Fruit fly (Drosophila melanogaster): Measurements from ENCODE around the gene CG11151.
A peak's percentile ranks its signal among the peaks of the same experiment; 100 is the strongest.

Gene CG11151

DNA sequence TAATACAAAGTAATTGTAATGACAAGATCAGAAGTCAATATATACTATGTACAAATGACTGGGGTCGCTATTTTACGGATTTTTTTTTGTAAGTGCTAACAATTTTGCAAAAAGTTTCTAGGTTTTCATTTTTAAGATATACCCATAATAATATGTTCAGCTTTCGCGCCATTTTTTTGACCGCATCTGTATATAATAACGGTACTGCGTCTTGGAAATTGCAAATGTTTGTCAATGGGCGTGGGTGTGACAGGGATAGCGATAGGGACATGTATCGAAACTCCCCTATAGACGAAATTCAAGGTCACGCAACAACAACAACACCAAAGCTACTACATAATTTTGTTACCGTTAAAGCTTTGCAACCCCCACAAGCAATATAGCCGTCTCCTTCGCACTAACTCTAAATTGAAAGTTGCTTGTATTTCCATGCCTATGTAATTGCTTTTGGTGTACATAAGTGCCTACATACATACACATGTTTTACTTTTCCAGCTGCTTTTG lies 13.1 kb downstream of the CG11151 start (continued):
- TF ChIP-seq CG15514 (GFP tag; optimal IDR thresholded peaks at IDR 0.05) (peak; percentile 32), sens (GFP tag) (peak; percentile 9)

dm6 chrX:13753101-13753758 lies 13.7 kb downstream of the CG11151 start:
- TF ChIP-seq ap (GFP tag; IDR thresholded peaks at IDR 0.05) (no peak), MESR4 (GFP tag; optimal IDR thresholded peaks at IDR 0.05) (no peak), usp (GFP tag; optimal IDR thresholded peaks at IDR 0.05) (no peak), CG11695 (GFP tag; IDR thresholded peaks at IDR 0.05) (no peak), fd64A (GFP tag; optimal IDR thresholded peaks at IDR 0.05) (no peak), zen (tag; optimal IDR thresholded peaks at IDR 0.05) (no peak), CG13624 (GFP tag; optimal IDR thresholded peaks at IDR 0.05) (peak; percentile 9), pzg (GFP tag; optimal IDR thresholded peaks at IDR 0.05) (no peak), Eip74EF (GFP tag; optimal IDR thresholded peaks at IDR 0.05) (peak in 1 of 2 experiments; percentile 11), Tbp (GFP tag; optimal IDR thresholded peaks at IDR 0.05) (no peak), Ptx1 (GFP tag; IDR thresholded peaks at IDR 0.05) (no peak), CG11093 (GFP tag; IDR thresholded peaks at IDR 0.05) (no peak), Sox100B (GFP tag; optimal IDR thresholded peaks at IDR 0.05) (no peak), CG12236 (GFP tag; optimal IDR thresholded peaks at IDR 0.05) (no peak), CG7372 (GFP tag; IDR thresholded peaks at IDR 0.05) (no peak), CG12659 (GFP tag; optimal IDR thresholded peaks at IDR 0.05) (no peak), jumu (GFP tag; optimal IDR thresholded peaks at IDR 0.05) (no peak), Rx (GFP tag; IDR thresholded peaks at IDR 0.05) (no peak), NfI (GFP tag; optimal IDR thresholded peaks at IDR 0.05) (no peak), ash1 (GFP tag; optimal IDR thresholded peaks at IDR 0.05) (no peak), lov (optimal IDR thresholded peaks at IDR 0.05) (no peak), lov (GFP tag; IDR thresholded peaks at IDR 0.05) (no peak), CG2116 (GFP tag; optimal IDR thresholded peaks at IDR 0.05) (no peak), CkIIα-i1 (GFP tag; IDR thresholded peaks at IDR 0.05) (no peak), CG15011 (GFP tag; optimal IDR thresholded peaks at IDR 0.05) (no peak), her (GFP tag; optimal IDR thresholded peaks at IDR 0.05) (no peak), CG1024 (GFP tag; IDR thresholded peaks at IDR 0.05) (no peak), CG9797 (GFP tag; optimal IDR thresholded peaks at IDR 0.05) (no peak), en (GFP tag; optimal IDR thresholded peaks at IDR 0.05) (no peak), psq (GFP tag; optimal IDR thresholded peaks at IDR 0.05) (peak; percentile 72), Lpt (GFP tag; optimal IDR thresholded peaks at IDR 0.05) (no peak), Ada2b (GFP tag; IDR thresholded peaks at IDR 0.05) (no peak), CG11560 (tag; IDR thresholded peaks at IDR 0.05) (no peak), gfzf (GFP tag; optimal IDR thresholded peaks at IDR 0.05) (no peak), chinmo (GFP tag; IDR thresholded peaks at IDR 0.05; ENCODE audit: partially characterized antibody) (0 out of 4 replicates have a peak, but pooled peaks have one; percentile 71), sqz (GFP tag; optimal IDR thresholded peaks at IDR 0.05) (peak; percentile 45), esg (GFP tag; conservative IDR thresholded peaks at IDR 0.05) (no peak), PHDP (tag; optimal IDR thresholded peaks at IDR 0.05) (no peak), ara (GFP tag; IDR thresholded peaks at IDR 0.05) (no peak), CG4360 (GFP tag; IDR thresholded peaks at IDR 0.05) (peak; percentile 78), btn (GFP tag; optimal IDR thresholded peaks at IDR 0.05) (no peak), CG4617 (GFP tag; optimal IDR thresholded peaks at IDR 0.05; ENCODE audit: borderline replicate concordance) (no peak), CG12155 (GFP tag; optimal IDR thresholded peaks at IDR 0.05) (no peak), CG16863 (GFP tag; optimal IDR thresholded peaks at IDR 0.05) (no peak), br (optimal IDR thresholded peaks at IDR 0.05) (no peak), fu2 (GFP tag; optimal IDR thresholded peaks at IDR 0.05) (no peak), Dad (GFP tag; optimal IDR thresholded peaks at IDR 0.05) (no peak), CG3065 (GFP tag; optimal IDR thresholded peaks at IDR 0.05) (no peak)
